Fruit fly (Drosophila melanogaster) whole organism, embryonic: ENCODE measurements around the gene Notum.

ENCODE experiments used
- B-H1 ChIP-seq: fragments of 200-800 bp; sonication (Bioruptor generic); IDR thresholded peaks from 3 replicates; pipeline ENCODE4 v1.3.6; 2022; ENCODE audit warnings: missing biosample characterization, missing genetic modification characterization
- Bgb ChIP-seq: fragments of 200-800 bp; sonication (Bioruptor generic); IDR thresholded peaks from 2 replicates; pipeline ENCODE4 v1.3.6; 2022; ENCODE audit warnings: missing biosample characterization, missing genetic modification characterization; ENCODE audit not compliant: partially characterized antibody
- BtbVII ChIP-seq: fragments of 200-800 bp; sonication (Bioruptor generic); optimal IDR thresholded peaks from 3 replicates; lab custom pipeline; 2017; ENCODE audit warnings: missing biosample characterization, mild to moderate bottlenecking, missing genetic modification characterization
- CG11560 ChIP-seq: fragments of 200-800 bp; sonication (Bioruptor generic); IDR thresholded peaks from 3 replicates; pipeline ENCODE4 v1.3.6; 2022; ENCODE audit warnings: missing biosample characterization, missing genetic modification characterization
- CG12071 ChIP-seq: fragments of 200-800 bp; sonication (Bioruptor generic); optimal IDR thresholded peaks from 3 replicates; lab custom pipeline; 2018; ENCODE audit warnings: missing biosample characterization, mild to moderate bottlenecking, missing genetic modification characterization
- CG12236 ChIP-seq: fragments of 200-800 bp; sonication (Bioruptor generic); optimal IDR thresholded peaks from 2 replicates; lab custom pipeline; 2016; ENCODE audit warnings: missing biosample characterization, missing genetic modification characterization
- CG12659 ChIP-seq: fragments of 200-800 bp; sonication (Bioruptor generic); optimal IDR thresholded peaks from 3 replicates; lab custom pipeline; 2017; ENCODE audit warnings: mild to moderate bottlenecking, missing biosample characterization, missing genetic modification reagents, missing genetic modification characterization
- CG13424 ChIP-seq: fragments of 200-800 bp; sonication (Bioruptor generic); optimal IDR thresholded peaks from 2 replicates; lab custom pipeline; 2019; ENCODE audit warnings: missing biosample characterization, mild to moderate bottlenecking, missing genetic modification characterization, moderate library complexity
- CG15073 ChIP-seq: fragments of 200-800 bp; sonication (Bioruptor generic); optimal IDR thresholded peaks from 2 replicates; lab custom pipeline; 2016; ENCODE audit warnings: missing biosample characterization, missing genetic modification characterization
- CG15479 ChIP-seq: fragments of 200-800 bp; sonication (Bioruptor generic); optimal IDR thresholded peaks from 3 replicates; lab custom pipeline; 2019; ENCODE audit warnings: missing biosample characterization, mild to moderate bottlenecking, missing genetic modification characterization, moderate library complexity
- CG1602 ChIP-seq: fragments of 200-800 bp; sonication (Bioruptor generic); optimal IDR thresholded peaks from 3 replicates; lab custom pipeline; 2016; ENCODE audit warnings: missing biosample characterization, missing genetic modification characterization
- CG18262 ChIP-seq: fragments of 200-800 bp; optimal IDR thresholded peaks from 3 replicates; lab custom pipeline; 2019; ENCODE audit warnings: missing biosample characterization, mild to moderate bottlenecking, missing genetic modification characterization, moderate library complexity
- CG2129 ChIP-seq: fragments of 200-800 bp; sonication (Bioruptor generic); IDR thresholded peaks from 2 replicates; pipeline ENCODE4 v1.3.6; 2022; ENCODE audit warnings: missing biosample characterization, missing genetic modification characterization; ENCODE audit not compliant: partially characterized antibody
- CG2712 ChIP-seq: fragments of 200-800 bp; optimal IDR thresholded peaks from 3 replicates; lab custom pipeline; 2019; ENCODE audit warnings: missing biosample characterization, mild to moderate bottlenecking, missing genetic modification characterization, moderate library complexity
- CG2875 ChIP-seq: fragments of 200-800 bp; sonication (Bioruptor generic); optimal IDR thresholded peaks from 2 replicates; lab custom pipeline; 2017; ENCODE audit warnings: missing biosample characterization, mild to moderate bottlenecking, missing genetic modification characterization, missing genetic modification reagents
- CG30403 ChIP-seq: fragments of 200-800 bp; sonication (Bioruptor generic); optimal IDR thresholded peaks from 3 replicates; lab custom pipeline; 2016; ENCODE audit warnings: missing biosample characterization, missing genetic modification characterization
- CG31365 ChIP-seq: fragments of 200-800 bp; sonication (Bioruptor generic); optimal IDR thresholded peaks from 2 replicates; lab custom pipeline; 2018; ENCODE audit warnings: missing biosample characterization, mild to moderate bottlenecking, missing genetic modification characterization
- CG34376 ChIP-seq: fragments of 200-800 bp; sonication (Bioruptor generic); optimal IDR thresholded peaks from 2 replicates; lab custom pipeline; 2018; ENCODE audit warnings: missing biosample characterization, mild to moderate bottlenecking, missing genetic modification characterization
- CG6654 ChIP-seq: fragments of 200-800 bp; sonication (Bioruptor generic); optimal IDR thresholded peaks from 2 replicates; lab custom pipeline; 2017; ENCODE audit warnings: missing biosample characterization, mild to moderate bottlenecking, missing genetic modification characterization
- CG8765 ChIP-seq: fragments of 200-800 bp; sonication (Bioruptor generic); IDR thresholded peaks from 2 replicates; pipeline ENCODE4 v1.3.6; 2022; ENCODE audit warnings: missing biosample characterization, missing genetic modification characterization
- CG9727 ChIP-seq: fragments of 200-800 bp; sonication (Bioruptor generic); optimal IDR thresholded peaks from 3 replicates; lab custom pipeline; 2017; ENCODE audit warnings: missing biosample characterization, mild to moderate bottlenecking, missing genetic modification characterization
- CG9797 ChIP-seq: fragments of 200-800 bp; sonication (Bioruptor generic); optimal IDR thresholded peaks from 3 replicates; lab custom pipeline; 2018; ENCODE audit warnings: missing biosample characterization, mild to moderate bottlenecking, missing genetic modification characterization
- CrebB ChIP-seq: fragments of 200-800 bp; sonication (Bioruptor generic); optimal IDR thresholded peaks from 3 replicates; lab custom pipeline; 2018; ENCODE audit warnings: missing biosample characterization, mild to moderate bottlenecking, missing genetic modification characterization
- Dbx ChIP-seq: fragments of 200-800 bp; sonication (Bioruptor generic); IDR thresholded peaks from 3 replicates; pipeline ENCODE4 v1.3.6; 2022; ENCODE audit warnings: missing biosample characterization, missing genetic modification characterization
- H15 ChIP-seq: fragments of 200-800 bp; sonication (Bioruptor generic); IDR thresholded peaks from 3 replicates; pipeline ENCODE4 v1.3.6; 2022; ENCODE audit warnings: missing biosample characterization, missing genetic modification characterization
- HmgZ ChIP-seq: fragments of 200-800 bp; sonication (Bioruptor generic); optimal IDR thresholded peaks from 2 replicates; lab custom pipeline; 2018; ENCODE audit warnings: missing biosample characterization, mild to moderate bottlenecking, missing genetic modification characterization
- MESR4 ChIP-seq: fragments of 200-800 bp; sonication (Bioruptor generic); optimal IDR thresholded peaks from 2 replicates; lab custom pipeline; 2018; ENCODE audit warnings: missing biosample characterization, mild to moderate bottlenecking, missing genetic modification characterization, moderate library complexity
- PHDP ChIP-seq: fragments of 200-800 bp; sonication (Bioruptor generic); optimal IDR thresholded peaks from 3 replicates; lab custom pipeline; 2018; ENCODE audit warnings: missing biosample characterization, mild to moderate bottlenecking, missing genetic modification characterization, moderate library complexity
- Pdp1 ChIP-seq, 2 experiments: fragments of 200-800 bp; sonication (Bioruptor generic); optimal IDR thresholded peaks; 3 replicates each; lab custom pipeline; 2016; ENCODE audit warnings: missing biosample characterization in 2 of 2, missing genetic modification characterization in 2 of 2, mild to moderate bottlenecking in 1 of 2, moderate library complexity in 1 of 2
- Trl ChIP-seq, 3 experiments: fragments of >200 bp in 2 of 3; fragments of 200-800 bp in 1 of 3; sonication (Bioruptor generic) in 1 of 3; optimal IDR thresholded peaks; 2 replicates in 1 of 3; 3 replicates in 2 of 3; lab custom pipeline; 2016 to 2017; ENCODE audit warnings: missing biosample characterization in 1 of 3, missing genetic modification characterization in 1 of 3
- ara ChIP-seq: fragments of 200-800 bp; sonication (Bioruptor generic); IDR thresholded peaks from 2 replicates; pipeline ENCODE4 v1.3.6; 2022; ENCODE audit warnings: missing biosample characterization, missing genetic modification characterization
- az2 ChIP-seq: fragments of 200-800 bp; sonication (Bioruptor generic); optimal IDR thresholded peaks from 3 replicates; lab custom pipeline; 2016; ENCODE audit warnings: missing biosample characterization, missing genetic modification characterization
- chm ChIP-seq: fragments of 200-800 bp; sonication (Bioruptor generic); IDR thresholded peaks from 2 replicates; pipeline ENCODE4 v1.3.6; 2022; ENCODE audit warnings: missing biosample characterization, missing genetic modification characterization
- ci ChIP-seq: fragments of 200-800 bp; sonication (Bioruptor generic); IDR thresholded peaks from 3 replicates; pipeline ENCODE4 v1.3.6; 2022; ENCODE audit warnings: missing biosample characterization, missing genetic modification characterization
- crol ChIP-seq: fragments of 200-800 bp; sonication (Bioruptor generic); IDR thresholded peaks from 2 replicates; pipeline ENCODE4 v1.3.6; 2022; ENCODE audit warnings: missing biosample characterization, missing genetic modification characterization
- crp ChIP-seq, 2 experiments: fragments of 200-800 bp; sonication (Bioruptor generic); optimal IDR thresholded peaks; 2 replicates in 1 of 2; 3 replicates in 1 of 2; lab custom pipeline; 2017; ENCODE audit warnings: missing biosample characterization in 2 of 2, missing genetic modification characterization in 2 of 2, mild to moderate bottlenecking in 1 of 2, moderate library complexity in 1 of 2
- fd64A ChIP-seq: fragments of 200-800 bp; sonication (Bioruptor generic); optimal IDR thresholded peaks from 3 replicates; lab custom pipeline; 2018; ENCODE audit warnings: missing biosample characterization, mild to moderate bottlenecking, missing genetic modification characterization
- gfzf ChIP-seq: fragments of 200-800 bp; sonication (Bioruptor generic); optimal IDR thresholded peaks from 2 replicates; lab custom pipeline; 2016; ENCODE audit warnings: missing biosample characterization, mild to moderate bottlenecking, missing genetic modification characterization, moderate library complexity
- gro ChIP-seq: fragments of 200-800 bp; sonication (Bioruptor generic); optimal IDR thresholded peaks from 2 replicates; lab custom pipeline; 2016; ENCODE audit warnings: missing biosample characterization, missing genetic modification characterization
- lilli ChIP-seq: fragments of 200-800 bp; sonication (Bioruptor generic); optimal IDR thresholded peaks from 3 replicates; lab custom pipeline; 2016; ENCODE audit warnings: missing biosample characterization, missing genetic modification characterization
- lola ChIP-seq, 3 experiments: fragments of >200 bp in 2 of 3; fragments of 200-800 bp in 1 of 3; sonication (Bioruptor generic) in 1 of 3; optimal IDR thresholded peaks; 2 replicates each; lab custom pipeline; 2017 to 2019; ENCODE audit warnings: missing biosample characterization in 3 of 3, missing genetic modification characterization in 3 of 3, mild to moderate bottlenecking in 1 of 3, moderate library complexity in 1 of 3
- nau ChIP-seq: fragments of 200-800 bp; sonication (Bioruptor generic); optimal IDR thresholded peaks from 3 replicates; lab custom pipeline; 2017; ENCODE audit warnings: missing biosample characterization, mild to moderate bottlenecking, missing genetic modification characterization, missing genetic modification reagents
- nom ChIP-seq: fragments of 200-800 bp; sonication (Bioruptor generic); optimal IDR thresholded peaks from 2 replicates; lab custom pipeline; 2017; ENCODE audit warnings: missing biosample characterization, missing genetic modification characterization, mild to moderate bottlenecking, moderate library complexity, missing genetic modification reagents
- row ChIP-seq: fragments of 200-800 bp; sonication (Bioruptor generic); IDR thresholded peaks from 3 replicates; pipeline ENCODE4 v1.3.6; 2022; ENCODE audit warnings: missing biosample characterization, missing genetic modification characterization
- sens ChIP-seq: fragments of 200-800 bp; sonication (Bioruptor generic); peaks from one replicate; lab custom pipeline; 2016; ENCODE audit warnings: missing biosample characterization, missing genetic modification characterization
- stwl ChIP-seq: fragments of 200-800 bp; sonication (Bioruptor generic); optimal IDR thresholded peaks from 3 replicates; lab custom pipeline; 2018; ENCODE audit warnings: missing biosample characterization, mild to moderate bottlenecking, missing genetic modification characterization, moderate library complexity
- tio ChIP-seq: fragments of 200-800 bp; sonication (Bioruptor generic); optimal IDR thresholded peaks from 2 replicates; lab custom pipeline; 2017; ENCODE audit warnings: missing biosample characterization, missing genetic modification characterization, inconsistent platforms
- toy ChIP-seq: fragments of 200-800 bp; sonication (Bioruptor generic); IDR thresholded peaks from 2 replicates; pipeline ENCODE4 v1.3.6; 2022; ENCODE audit warnings: missing biosample characterization, missing genetic modification characterization
- zfh1 ChIP-seq: fragments of 200-800 bp; sonication (Bioruptor generic); IDR thresholded peaks from 3 replicates; pipeline ENCODE4 v1.3.6; 2022; ENCODE audit warnings: missing biosample characterization, missing genetic modification characterization

Gene Notum

dm6 chr3L:15988039-15988546 is 35.2 kb upstream of the Notum start, which contains the start of gene Hip14 (continued):
- TF ChIP-seq gro, result no peak
- TF ChIP-seq CG8765 (GFP tag; lab: Robert Waterston, UW), result no peak
- TF ChIP-seq CG15479 (GFP tag; lab: Kevin White, UChicago), result peak; percentile 56
- no peak for TF ChIP-seq CG2129 (GFP tag; lab: Robert Waterston, UW)
- peak; percentile 43 for TF ChIP-seq CG30403 (GFP tag; lab: Kevin White, UChicago)
- no peak for TF ChIP-seq B-H1 (GFP tag; lab: Robert Waterston, UW)
- TF ChIP-seq az2 (GFP tag; lab: Kevin White, UChicago), result no peak
- TF ChIP-seq lola (GFP tag; optimal IDR thresholded peaks at IDR 0.05; lab: Kevin White, UChicago), result peak in 1 of 3 experiments; percentile 25
- peak; percentile 10 for TF ChIP-seq CrebB (tag; lab: Kevin White, UChicago)
- TF ChIP-seq CG13424 (tag; lab: Kevin White, UChicago), result peak; percentile 28
- no peak for TF ChIP-seq nau (GFP tag; lab: Kevin White, UChicago)
- TF ChIP-seq PHDP, result no peak
- peak; percentile 33; the same call in 1 of the 2 replicates for TF ChIP-seq Bgb
- no peak for TF ChIP-seq Dbx (GFP tag; lab: Robert Waterston, UW)
- peak; percentile 19 for TF ChIP-seq CG34376 (GFP tag; lab: Kevin White, UChicago)
- TF ChIP-seq CG18262 (tag; lab: Kevin White, UChicago), result peak; percentile 32
- peak; percentile 20; the same call in 1 of the 2 replicates for TF ChIP-seq chm
- TF ChIP-seq H15 (GFP tag; lab: Robert Waterston, UW), result no peak
- TF ChIP-seq CG9797 (GFP tag; lab: Kevin White, UChicago), result peak; percentile 54
- no peak for TF ChIP-seq CG12236 (GFP tag; lab: Kevin White, UChicago)
- TF ChIP-seq crol (GFP tag; lab: Robert Waterston, UW), result peak; percentile 91
- TF ChIP-seq stwl (tag; lab: Kevin White, UChicago), result peak; percentile 54
- 0 out of 2 replicates have a peak, but pooled peaks have one; percentile 20 for TF ChIP-seq ara (GFP tag; lab: Robert Waterston, UW)
- TF ChIP-seq CG31365, result no peak
- TF ChIP-seq CG15073, result no peak
- peak; percentile 62; the same call in 2 of the 3 replicates for TF ChIP-seq ci (GFP tag; lab: Robert Waterston, UW)
- peak; percentile 53 for TF ChIP-seq gfzf (GFP tag; lab: Kevin White, UChicago)
- no peak for TF ChIP-seq CG6654 (GFP tag; lab: Kevin White, UChicago)
- TF ChIP-seq crp (GFP tag; optimal IDR thresholded peaks at IDR 0.05; lab: Kevin White, UChicago), result peak in 1 of 2 experiments; percentile 0
- TF ChIP-seq sens (GFP tag; lab: Kevin White, UChicago), result peak; percentile 86
- TF ChIP-seq CG2875 (GFP tag; lab: Kevin White, UChicago), result no peak
- TF ChIP-seq CG1602 (GFP tag; lab: Kevin White, UChicago), result no peak
- no peak for TF ChIP-seq fd64A (GFP tag; lab: Kevin White, UChicago)
- TF ChIP-seq tio (GFP tag; lab: Kevin White, UChicago), result no peak
- no peak for TF ChIP-seq CG12071
- 0 out of 3 replicates have a peak, but pooled peaks have one; percentile 38 for TF ChIP-seq zfh1 (GFP tag; lab: Robert Waterston, UW)
- TF ChIP-seq MESR4, result peak; percentile 98
- TF ChIP-seq CG12659 (GFP tag; lab: Kevin White, UChicago), result peak; percentile 70
- TF ChIP-seq BtbVII (GFP tag; lab: Kevin White, UChicago), result peak; percentile 4
- TF ChIP-seq nom (GFP tag; lab: Kevin White, UChicago), result peak; percentile 57
- peak; percentile 22 for TF ChIP-seq CG2712
- TF ChIP-seq CG11560 (tag; lab: Robert Waterston, UW), result no peak
- peak in 1 of 2 experiments; percentile 49 for TF ChIP-seq Pdp1 (GFP tag; optimal IDR thresholded peaks at IDR 0.05; lab: Kevin White, UChicago)
- peak; percentile 8 for TF ChIP-seq lilli
- TF ChIP-seq toy (GFP tag; lab: Robert Waterston, UW), result no peak
- TF ChIP-seq row (GFP tag; lab: Robert Waterston, UW), result 0 out of 3 replicates have a peak, but pooled peaks have one; percentile 39
- TF ChIP-seq CG9727, result peak; percentile 33
- peak in 1 of 2 experiments; percentile 51 for TF ChIP-seq Trl (optimal IDR thresholded peaks at IDR 0.05; lab: Kevin White, UChicago)
- peak; percentile 29 for TF ChIP-seq Trl (GFP tag; optimal IDR thresholded peaks at IDR 0.05; lab: Kevin White, UChicago)
- peak; percentile 18 for TF ChIP-seq HmgZ
